Fruit fly (Drosophila melanogaster) whole organism, embryonic: ENCODE results near the gene CG4459.

Experiments used
- ATbp ChIP-seq: fragments of 200-800 bp; sonication (Bioruptor generic); optimal IDR thresholded peaks from 2 replicates; lab custom pipeline; 2017; ENCODE audit warnings: missing biosample characterization, mild to moderate bottlenecking, missing genetic modification characterization, missing genetic modification reagents
- Abd-B ChIP-seq: fragments of 200-800 bp; sonication (Bioruptor generic); optimal IDR thresholded peaks from 2 replicates; lab custom pipeline; 2018; ENCODE audit warnings: missing biosample characterization, mild to moderate bottlenecking, missing genetic modification characterization, moderate library complexity
- Ada2b ChIP-seq: fragments of 200-800 bp; sonication (Bioruptor generic); IDR thresholded peaks from 2 replicates; pipeline ENCODE4 v1.3.6; 2022; ENCODE audit warnings: missing biosample characterization, missing genetic modification characterization
- Awh ChIP-seq: fragments of 200-800 bp; sonication (Bioruptor generic); IDR thresholded peaks from 2 replicates; pipeline ENCODE4, ENCODE4 v1.3.6; 2022; ENCODE audit warnings: missing biosample characterization, missing genetic modification characterization
- B-H2 ChIP-seq: fragments of 200-800 bp; sonication (Bioruptor generic); optimal IDR thresholded peaks from 2 replicates; lab custom pipeline; 2018; ENCODE audit warnings: missing biosample characterization, mild to moderate bottlenecking, missing genetic modification characterization
- Bgb ChIP-seq: fragments of 200-800 bp; sonication (Bioruptor generic); IDR thresholded peaks from 2 replicates; pipeline ENCODE4 v1.3.6; 2022; ENCODE audit warnings: missing biosample characterization, missing genetic modification characterization; ENCODE audit not compliant: partially characterized antibody
- CG10267 ChIP-seq: fragments of 200-800 bp; sonication (Bioruptor generic); optimal IDR thresholded peaks from 2 replicates; lab custom pipeline; 2018; ENCODE audit warnings: missing biosample characterization, mild to moderate bottlenecking, missing genetic modification characterization, moderate library complexity
- CG11085 ChIP-seq: fragments of 200-800 bp; sonication (Bioruptor generic); IDR thresholded peaks from 2 replicates; pipeline ENCODE4 v1.3.6; 2022; ENCODE audit warnings: missing biosample characterization, missing genetic modification characterization
- CG12219 ChIP-seq: fragments of 200-800 bp; sonication (Bioruptor generic); optimal IDR thresholded peaks from 3 replicates; lab custom pipeline; 2018; ENCODE audit warnings: missing biosample characterization, mild to moderate bottlenecking, missing genetic modification characterization
- CG14965 ChIP-seq: fragments of 200-800 bp; sonication (Bioruptor generic); optimal IDR thresholded peaks from 2 replicates; lab custom pipeline; 2016; ENCODE audit warnings: missing biosample characterization, missing genetic modification characterization, borderline replicate concordance
- CG15269 ChIP-seq: fragments of 200-800 bp; sonication (Bioruptor generic); optimal IDR thresholded peaks from 2 replicates; lab custom pipeline; 2018; ENCODE audit warnings: missing biosample characterization, mild to moderate bottlenecking, missing genetic modification characterization, moderate library complexity
- CG15696 ChIP-seq: fragments of 200-800 bp; sonication (Bioruptor generic); optimal IDR thresholded peaks from 2 replicates; lab custom pipeline; 2019; ENCODE audit warnings: missing biosample characterization, mild to moderate bottlenecking, missing genetic modification characterization, moderate library complexity
- CG2120 ChIP-seq: fragments of 200-800 bp; sonication (Bioruptor generic); optimal IDR thresholded peaks from 3 replicates; lab custom pipeline; 2016; ENCODE audit warnings: missing biosample characterization, missing genetic modification characterization
- CG31441 ChIP-seq: fragments of 200-800 bp; sonication (Bioruptor generic); IDR thresholded peaks from 2 replicates; pipeline ENCODE4 v1.3.6; 2022; ENCODE audit warnings: missing biosample characterization, missing genetic modification characterization
- CG3281 ChIP-seq: fragments of 200-800 bp; sonication (Bioruptor generic); optimal IDR thresholded peaks from 3 replicates; lab custom pipeline; 2017; ENCODE audit warnings: missing biosample characterization, mild to moderate bottlenecking, missing genetic modification characterization
- CG4730 ChIP-seq: fragments of 200-800 bp; sonication (Bioruptor generic); IDR thresholded peaks from 2 replicates; pipeline ENCODE4 v1.3.6; 2022; ENCODE audit warnings: missing biosample characterization, missing genetic modification characterization
- CG4820 ChIP-seq: fragments of 200-800 bp; sonication (Bioruptor generic); optimal IDR thresholded peaks from 3 replicates; lab custom pipeline; 2016; ENCODE audit warnings: missing biosample characterization, missing genetic modification characterization
- CG6765 ChIP-seq: fragments of 200-800 bp; sonication (Bioruptor generic); optimal IDR thresholded peaks from 3 replicates; lab custom pipeline; 2017; ENCODE audit warnings: missing biosample characterization, mild to moderate bottlenecking, missing genetic modification characterization
- CG9817 ChIP-seq: fragments of 200-800 bp; sonication (Bioruptor generic); optimal IDR thresholded peaks from 2 replicates; lab custom pipeline; 2018; ENCODE audit warnings: missing biosample characterization, mild to moderate bottlenecking, missing genetic modification characterization, moderate library complexity
- Dip3 ChIP-seq: fragments of 200-800 bp; sonication (Bioruptor generic); optimal IDR thresholded peaks from 3 replicates; lab custom pipeline; 2016; ENCODE audit warnings: missing biosample characterization, missing genetic modification characterization
- E2f1 ChIP-seq: fragments of 200-800 bp; sonication (Bioruptor generic); IDR thresholded peaks from 2 replicates; pipeline ENCODE4 v1.3.6; 2022; ENCODE audit warnings: missing biosample characterization, missing genetic modification characterization
- Eip74EF ChIP-seq, 2 experiments: fragments of 200-800 bp in 1 of 2; fragments of >200 bp in 1 of 2; sonication (Bioruptor generic) in 1 of 2; optimal IDR thresholded peaks; 2 replicates each; lab custom pipeline; 2017 to 2019; ENCODE audit warnings: missing biosample characterization in 2 of 2, missing genetic modification characterization in 2 of 2, mild to moderate bottlenecking in 1 of 2, moderate library complexity in 1 of 2
- H15 ChIP-seq: fragments of 200-800 bp; sonication (Bioruptor generic); IDR thresholded peaks from 3 replicates; pipeline ENCODE4 v1.3.6; 2022; ENCODE audit warnings: missing biosample characterization, missing genetic modification characterization
- Hand ChIP-seq: fragments of 200-800 bp; sonication (Bioruptor generic); optimal IDR thresholded peaks from 2 replicates; lab custom pipeline; 2017; ENCODE audit warnings: mild to moderate bottlenecking, missing biosample characterization, missing genetic modification reagents, missing genetic modification characterization
- HmgZ ChIP-seq: fragments of 200-800 bp; sonication (Bioruptor generic); optimal IDR thresholded peaks from 2 replicates; lab custom pipeline; 2018; ENCODE audit warnings: missing biosample characterization, mild to moderate bottlenecking, missing genetic modification characterization
- Hmr ChIP-seq: fragments of 200-800 bp; sonication (Bioruptor generic); optimal IDR thresholded peaks from 3 replicates; lab custom pipeline; 2017; ENCODE audit warnings: mild to moderate bottlenecking, missing biosample characterization, missing genetic modification reagents, missing genetic modification characterization
- Mes4 ChIP-seq: fragments of 200-800 bp; sonication (Bioruptor generic); optimal IDR thresholded peaks from 2 replicates; lab custom pipeline; 2016; ENCODE audit warnings: missing biosample characterization, missing genetic modification characterization
- NC2β ChIP-seq: fragments of 200-800 bp; sonication (Bioruptor generic); optimal IDR thresholded peaks from 2 replicates; lab custom pipeline; 2016; ENCODE audit warnings: missing biosample characterization, missing genetic modification characterization
- Optix ChIP-seq: fragments of 200-800 bp; sonication (Bioruptor generic); IDR thresholded peaks from 3 replicates; pipeline ENCODE4 v1.3.6; 2022; ENCODE audit warnings: missing biosample characterization, missing genetic modification characterization
- YL-1 ChIP-seq: fragments of 200-800 bp; sonication (Bioruptor generic); optimal IDR thresholded peaks from 3 replicates; lab custom pipeline; 2017; ENCODE audit warnings: missing biosample characterization, mild to moderate bottlenecking, missing genetic modification characterization
- chinmo ChIP-seq: fragments of 200-800 bp; sonication (Bioruptor generic); IDR thresholded peaks from 4 replicates; pipeline ENCODE4 v1.3.6; 2022; ENCODE audit warnings: missing biosample characterization, missing genetic modification characterization; ENCODE audit not compliant: partially characterized antibody
- da ChIP-seq: fragments of 200-800 bp; sonication (Bioruptor generic); optimal IDR thresholded peaks from 2 replicates; lab custom pipeline; 2016; ENCODE audit warnings: missing biosample characterization, missing genetic modification characterization
- fru ChIP-seq: fragments of >200 bp; optimal IDR thresholded peaks from 2 replicates; lab custom pipeline; 2017
- gsb ChIP-seq: fragments of 200-800 bp; sonication (Bioruptor generic); IDR thresholded peaks from 2 replicates; pipeline ENCODE4 v1.3.6; 2022; ENCODE audit warnings: missing biosample characterization, missing genetic modification characterization
- her ChIP-seq: fragments of 200-800 bp; sonication (Bioruptor generic); optimal IDR thresholded peaks from 2 replicates; lab custom pipeline; 2016; ENCODE audit warnings: missing biosample characterization, missing genetic modification characterization
- maf-S ChIP-seq: fragments of 200-800 bp; sonication (Bioruptor generic); optimal IDR thresholded peaks from 2 replicates; lab custom pipeline; 2016; ENCODE audit warnings: missing biosample characterization, missing genetic modification characterization
- pb ChIP-seq: fragments of 200-800 bp; sonication (Bioruptor generic); optimal IDR thresholded peaks from 3 replicates; lab custom pipeline; 2016; ENCODE audit warnings: missing biosample characterization, missing genetic modification characterization
- prd ChIP-seq, 3 experiments: fragments of >200 bp in 2 of 3; fragments of 200-800 bp in 1 of 3; sonication (Bioruptor generic) in 1 of 3; optimal IDR thresholded peaks in 2 of 3; IDR thresholded peaks in 1 of 3; 2 replicates in 2 of 3; 3 replicates in 1 of 3; pipeline versions ENCODE4 v1.3.6 to Lab custom; 2017 to 2022; ENCODE audit warnings: missing biosample characterization in 1 of 3, missing genetic modification characterization in 1 of 3
- sr ChIP-seq: fragments of 200-800 bp; sonication (Bioruptor generic); IDR thresholded peaks from 3 replicates; pipeline ENCODE4 v1.3.6; 2022; ENCODE audit warnings: missing biosample characterization, missing genetic modification characterization
- stc ChIP-seq: fragments of 200-800 bp; sonication (Bioruptor generic); IDR thresholded peaks from 2 replicates; pipeline ENCODE4 v1.3.6; 2022; ENCODE audit warnings: missing biosample characterization, missing genetic modification characterization
- tna ChIP-seq: fragments of 200-800 bp; sonication (Bioruptor generic); IDR thresholded peaks from 2 replicates; pipeline ENCODE4 v1.3.6; 2022; ENCODE audit warnings: missing biosample characterization, missing genetic modification characterization; ENCODE audit not compliant: partially characterized antibody

Gene CG4459

dm6 chr3R:19880431-19880939 is 48.0 kb downstream of the CG4459 start (continued):
- TF ChIP-seq Hand: peak; percentile 73
- peak; percentile 54 for TF ChIP-seq HmgZ
- peak; percentile 12 for TF ChIP-seq CG10267 (tag; lab: Kevin White, UChicago)
- TF ChIP-seq stc (GFP tag; lab: Robert Waterston, UW): no peak
- TF ChIP-seq Ada2b (GFP tag; lab: Robert Waterston, UW): peak; percentile 27; the same call in 1 of the 2 replicates
- TF ChIP-seq Bgb (GFP tag; lab: Robert Waterston, UW): no peak
- no peak for TF ChIP-seq Mes4 (GFP tag; lab: Kevin White, UChicago)
- 0 out of 3 replicates have a peak, but pooled peaks have one; percentile 26 for TF ChIP-seq Optix (GFP tag; lab: Robert Waterston, UW)
- peak; percentile 61 for TF ChIP-seq Hmr (GFP tag; lab: Kevin White, UChicago)
- peak; percentile 24 for TF ChIP-seq CG12219 (GFP tag; lab: Kevin White, UChicago)
- TF ChIP-seq CG15269: peak; percentile 75
- peak; percentile 66 for TF ChIP-seq CG6765 (GFP tag; lab: Kevin White, UChicago)
- no peak for TF ChIP-seq CG14965 (GFP tag; lab: Kevin White, UChicago)
- no peak for TF ChIP-seq H15
- 0 out of 2 replicates have a peak, but pooled peaks have one; percentile 20 for TF ChIP-seq Awh
- peak; percentile 99 for TF ChIP-seq sr
- TF ChIP-seq E2f1: 0 out of 2 replicates have a peak, but pooled peaks have one; percentile 33
- peak; percentile 54 for TF ChIP-seq ATbp (GFP tag; lab: Kevin White, UChicago)
- TF ChIP-seq Abd-B (GFP tag; lab: Kevin White, UChicago): peak; percentile 40
- no peak for TF ChIP-seq fru (lab: Kevin White, UChicago)
- TF ChIP-seq CG9817 (tag; lab: Kevin White, UChicago): peak; percentile 47
- TF ChIP-seq CG3281 (GFP tag; lab: Kevin White, UChicago): peak; percentile 51
- TF ChIP-seq chinmo (GFP tag; lab: Robert Waterston, UW): peak; percentile 90
- TF ChIP-seq gsb (GFP tag; lab: Robert Waterston, UW): no peak
- TF ChIP-seq Eip74EF (GFP tag; optimal IDR thresholded peaks at IDR 0.05; lab: Kevin White, UChicago): peak in 1 of 2 experiments; percentile 71
- TF ChIP-seq pb (GFP tag; lab: Kevin White, UChicago): no peak
- TF ChIP-seq CG4730 (GFP tag; lab: Robert Waterston, UW): no peak
- peak; percentile 37 for TF ChIP-seq CG4820
- TF ChIP-seq CG11085: no peak
- no peak for TF ChIP-seq tna (GFP tag; lab: Robert Waterston, UW)
- TF ChIP-seq NC2β (GFP tag; lab: Kevin White, UChicago): no peak
- TF ChIP-seq CG15696 (tag; lab: Kevin White, UChicago): no peak
- peak; percentile 59 for TF ChIP-seq CG2120 (GFP tag; lab: Kevin White, UChicago)
- peak; percentile 8 for TF ChIP-seq her (GFP tag; lab: Kevin White, UChicago)
- TF ChIP-seq da (GFP tag; lab: Kevin White, UChicago): no peak
- TF ChIP-seq B-H2: peak; percentile 43
- TF ChIP-seq CG31441: peak; percentile 60
- TF ChIP-seq prd (optimal IDR thresholded peaks at IDR 0.05; lab: Kevin White, UChicago): no peak
- TF ChIP-seq prd (GFP tag; IDR thresholded peaks at IDR 0.05; lab: Robert Waterston, UW): peak; percentile 20; the same call in 1 of the 3 replicates
- peak; percentile 31 for TF ChIP-seq Dip3 (GFP tag; lab: Kevin White, UChicago)
- no peak for TF ChIP-seq YL-1 (GFP tag; lab: Kevin White, UChicago)
- TF ChIP-seq maf-S (GFP tag; lab: Kevin White, UChicago): no peak
